Fruit fly (Drosophila melanogaster) whole organism, embryonic: ENCODE data around the gene CG12299.

Experiments used
- CG10147 ChIP-seq: fragments of 200-800 bp; sonication (Bioruptor generic); optimal IDR thresholded peaks from 2 replicates; lab custom pipeline; 2019; ENCODE audit warnings: missing biosample characterization, mild to moderate bottlenecking, missing genetic modification characterization, moderate library complexity
- CG1024 ChIP-seq: fragments of 200-800 bp; sonication (Bioruptor generic); IDR thresholded peaks from 2 replicates; pipeline ENCODE4 v1.3.6; 2022; ENCODE audit warnings: missing biosample characterization, missing genetic modification characterization
- CG10565 ChIP-seq: fragments of 200-800 bp; sonication (Bioruptor generic); optimal IDR thresholded peaks from 3 replicates; lab custom pipeline; 2016; ENCODE audit warnings: missing biosample characterization, mild to moderate bottlenecking, missing genetic modification characterization
- CG11398 ChIP-seq: fragments of 200-800 bp; sonication (Bioruptor generic); optimal IDR thresholded peaks from 2 replicates; lab custom pipeline; 2016; ENCODE audit warnings: missing biosample characterization, missing genetic modification characterization
- CG1602 ChIP-seq: fragments of 200-800 bp; sonication (Bioruptor generic); optimal IDR thresholded peaks from 3 replicates; lab custom pipeline; 2016; ENCODE audit warnings: missing biosample characterization, missing genetic modification characterization
- CG16779 ChIP-seq: fragments of 200-800 bp; sonication (Bioruptor generic); IDR thresholded peaks from 2 replicates; pipeline ENCODE4 v1.3.6; 2022; ENCODE audit warnings: missing biosample characterization, missing genetic modification characterization
- CG17186 ChIP-seq: fragments of 200-800 bp; sonication (Bioruptor generic); optimal IDR thresholded peaks from 3 replicates; lab custom pipeline; 2017; ENCODE audit warnings: missing biosample characterization, missing genetic modification reagents, missing genetic modification characterization
- CG17568 ChIP-seq: fragments of 200-800 bp; sonication (Bioruptor generic); optimal IDR thresholded peaks from 2 replicates; lab custom pipeline; 2018; ENCODE audit warnings: missing biosample characterization, mild to moderate bottlenecking, missing genetic modification characterization, moderate library complexity
- CG18262 ChIP-seq: fragments of 200-800 bp; optimal IDR thresholded peaks from 3 replicates; lab custom pipeline; 2019; ENCODE audit warnings: missing biosample characterization, mild to moderate bottlenecking, missing genetic modification characterization, moderate library complexity
- CG2199 ChIP-seq: fragments of 200-800 bp; sonication (Bioruptor generic); IDR thresholded peaks from 3 replicates; pipeline ENCODE4 v1.3.6; 2022; ENCODE audit warnings: missing biosample characterization, missing genetic modification characterization
- CG2202 ChIP-seq: fragments of 200-800 bp; sonication (Bioruptor generic); optimal IDR thresholded peaks from 2 replicates; lab custom pipeline; 2018; ENCODE audit warnings: missing biosample characterization, mild to moderate bottlenecking, missing genetic modification characterization
- CG30020 ChIP-seq: fragments of 200-800 bp; optimal IDR thresholded peaks from 2 replicates; lab custom pipeline; 2019; ENCODE audit warnings: missing biosample characterization, mild to moderate bottlenecking, missing genetic modification characterization, moderate library complexity
- CG43689 ChIP-seq: fragments of 200-800 bp; sonication (Bioruptor generic); IDR thresholded peaks from 2 replicates; pipeline ENCODE4 v1.3.6; 2022; ENCODE audit warnings: missing biosample characterization, missing genetic modification characterization
- CG4404 ChIP-seq: fragments of 200-800 bp; sonication (Bioruptor generic); IDR thresholded peaks from 2 replicates; pipeline ENCODE4 v1.3.6; 2022; ENCODE audit warnings: missing biosample characterization, missing genetic modification characterization
- CG6683 ChIP-seq: fragments of 200-800 bp; sonication (Bioruptor generic); optimal IDR thresholded peaks from 2 replicates; lab custom pipeline; 2017; ENCODE audit warnings: missing biosample characterization, mild to moderate bottlenecking, missing genetic modification characterization, missing genetic modification reagents
- CG7839 ChIP-seq: fragments of 200-800 bp; sonication (Bioruptor generic); optimal IDR thresholded peaks from 3 replicates; lab custom pipeline; 2018; ENCODE audit warnings: missing biosample characterization, mild to moderate bottlenecking, missing genetic modification characterization, moderate library complexity
- CG9609 ChIP-seq: fragments of 200-800 bp; sonication (Bioruptor generic); optimal IDR thresholded peaks from 3 replicates; lab custom pipeline; 2016; ENCODE audit warnings: missing biosample characterization, missing genetic modification characterization
- Chrac-16 ChIP-seq: fragments of 200-800 bp; sonication (Bioruptor generic); optimal IDR thresholded peaks from 3 replicates; lab custom pipeline; 2016; ENCODE audit warnings: missing biosample characterization, missing genetic modification characterization
- CkIIα-i1 ChIP-seq: fragments of 200-800 bp; sonication (Bioruptor generic); IDR thresholded peaks from 2 replicates; pipeline ENCODE4 v1.3.6; 2022; ENCODE audit warnings: missing biosample characterization, missing genetic modification characterization
- Deaf1 ChIP-seq: fragments of 200-800 bp; optimal IDR thresholded peaks from 3 replicates; lab custom pipeline; 2019; ENCODE audit warnings: missing biosample characterization, mild to moderate bottlenecking, missing genetic modification characterization, moderate library complexity
- Fer1 ChIP-seq: fragments of 200-800 bp; sonication (Bioruptor generic); optimal IDR thresholded peaks from 2 replicates; lab custom pipeline; 2017; ENCODE audit warnings: missing biosample characterization, mild to moderate bottlenecking, missing genetic modification characterization
- HHEX ChIP-seq: fragments of 200-800 bp; sonication (Bioruptor generic); optimal IDR thresholded peaks from 3 replicates; lab custom pipeline; 2017; ENCODE audit warnings: missing biosample characterization, mild to moderate bottlenecking, missing genetic modification characterization, missing genetic modification reagents
- Hr39 ChIP-seq: fragments of >200 bp; optimal IDR thresholded peaks from 2 replicates; lab custom pipeline; 2017
- MESR4 ChIP-seq: fragments of 200-800 bp; sonication (Bioruptor generic); optimal IDR thresholded peaks from 2 replicates; lab custom pipeline; 2018; ENCODE audit warnings: missing biosample characterization, mild to moderate bottlenecking, missing genetic modification characterization, moderate library complexity
- NK7.1 ChIP-seq: fragments of 200-800 bp; sonication (Bioruptor generic); optimal IDR thresholded peaks from 3 replicates; lab custom pipeline; 2016; ENCODE audit warnings: missing biosample characterization, missing genetic modification characterization
- Neu2 ChIP-seq: fragments of 200-800 bp; sonication (Bioruptor generic); optimal IDR thresholded peaks from 3 replicates; lab custom pipeline; 2016; ENCODE audit warnings: missing biosample characterization, missing genetic modification characterization, borderline replicate concordance
- Opbp ChIP-seq: fragments of 200-800 bp; sonication (Bioruptor generic); IDR thresholded peaks from 3 replicates; pipeline ENCODE4 v1.3.6; 2022; ENCODE audit warnings: missing biosample characterization, missing genetic modification characterization; ENCODE audit not compliant: partially characterized antibody
- Rfx ChIP-seq: fragments of 200-800 bp; sonication (Bioruptor generic); IDR thresholded peaks from 2 replicates; pipeline ENCODE4 v1.3.6; 2022; ENCODE audit warnings: missing biosample characterization, missing genetic modification characterization
- Sry-β ChIP-seq: fragments of 200-800 bp; sonication (Bioruptor generic); optimal IDR thresholded peaks from 2 replicates; lab custom pipeline; 2018; ENCODE audit warnings: missing biosample characterization, mild to moderate bottlenecking, missing genetic modification characterization, moderate library complexity
- TFAM ChIP-seq: fragments of 200-800 bp; sonication (Bioruptor generic); optimal IDR thresholded peaks from 2 replicates; lab custom pipeline; 2017; ENCODE audit warnings: missing biosample characterization, missing genetic modification characterization, inconsistent platforms
- bsh ChIP-seq, 2 experiments: fragments of 200-800 bp; sonication (Bioruptor generic); optimal IDR thresholded peaks; 2 replicates each; lab custom pipeline; 2017 to 2018; ENCODE audit warnings: mild to moderate bottlenecking in 2 of 2, missing biosample characterization in 2 of 2, missing genetic modification characterization in 2 of 2, moderate library complexity in 1 of 2
- dpn ChIP-seq, 2 experiments: fragments of 200-800 bp; sonication (Bioruptor generic); optimal IDR thresholded peaks; 3 replicates each; lab custom pipeline; 2016; ENCODE audit warnings: missing biosample characterization in 2 of 2, missing genetic modification characterization in 2 of 2
- dysf ChIP-seq: fragments of 200-800 bp; sonication (Bioruptor generic); IDR thresholded peaks from 3 replicates; pipeline ENCODE4 v1.3.6; 2022; ENCODE audit warnings: missing biosample characterization, missing genetic modification characterization
- esg ChIP-seq: fragments of 200-800 bp; sonication (Bioruptor generic); conservative IDR thresholded peaks from 2 replicates; pipeline ENCODE4 v1.3.6; 2022; ENCODE audit warnings: missing biosample characterization, missing genetic modification characterization
- hkb ChIP-seq, 2 experiments: fragments of 200-800 bp in 1 of 2; fragments of >200 bp in 1 of 2; sonication (Bioruptor generic) in 1 of 2; IDR thresholded peaks in 1 of 2; optimal IDR thresholded peaks in 1 of 2; 2 replicates each; pipeline versions ENCODE4 v1.3.6 to Lab custom; 2017 to 2022; ENCODE audit warnings: missing biosample characterization in 1 of 2, missing genetic modification characterization in 1 of 2
- kay ChIP-seq: fragments of 200-800 bp; sonication (Bioruptor generic); optimal IDR thresholded peaks from 2 replicates; lab custom pipeline; 2016; ENCODE audit warnings: missing biosample characterization, missing genetic modification characterization
- lola ChIP-seq, 3 experiments: fragments of >200 bp in 2 of 3; fragments of 200-800 bp in 1 of 3; sonication (Bioruptor generic) in 1 of 3; optimal IDR thresholded peaks; 2 replicates each; lab custom pipeline; 2017 to 2019; ENCODE audit warnings: missing biosample characterization in 3 of 3, missing genetic modification characterization in 3 of 3, mild to moderate bottlenecking in 1 of 3, moderate library complexity in 1 of 3
- mirr ChIP-seq: fragments of 200-800 bp; sonication (Bioruptor generic); optimal IDR thresholded peaks from 3 replicates; lab custom pipeline; 2018; ENCODE audit warnings: missing biosample characterization, mild to moderate bottlenecking, missing genetic modification characterization
- odd ChIP-seq: fragments of 200-800 bp; sonication (Bioruptor generic); optimal IDR thresholded peaks from 2 replicates; lab custom pipeline; 2017; ENCODE audit warnings: missing biosample characterization, mild to moderate bottlenecking, missing genetic modification characterization
- p53 ChIP-seq: fragments of 200-800 bp; sonication (Bioruptor generic); optimal IDR thresholded peaks from 2 replicates; lab custom pipeline; 2016; ENCODE audit warnings: missing biosample characterization, missing genetic modification characterization
- pb ChIP-seq: fragments of 200-800 bp; sonication (Bioruptor generic); optimal IDR thresholded peaks from 3 replicates; lab custom pipeline; 2016; ENCODE audit warnings: missing biosample characterization, missing genetic modification characterization
- ranshi ChIP-seq: fragments of 200-800 bp; sonication (Bioruptor generic); IDR thresholded peaks from 2 replicates; pipeline ENCODE4 v1.3.6; 2022; ENCODE audit warnings: missing biosample characterization, missing genetic modification characterization
- salm ChIP-seq: fragments of 200-800 bp; sonication (Bioruptor generic); optimal IDR thresholded peaks from 2 replicates; lab custom pipeline; 2018; ENCODE audit warnings: missing biosample characterization, mild to moderate bottlenecking, missing genetic modification characterization
- sim ChIP-seq: fragments of 200-800 bp; sonication (Bioruptor generic); IDR thresholded peaks from 2 replicates; pipeline ENCODE4 v1.3.6; 2022; ENCODE audit warnings: missing biosample characterization, missing genetic modification characterization
- sna ChIP-seq: fragments of 200-800 bp; sonication (Bioruptor generic); IDR thresholded peaks from 2 replicates; pipeline ENCODE4 v1.3.6; 2022; ENCODE audit warnings: missing biosample characterization, missing genetic modification characterization; ENCODE audit not compliant: partially characterized antibody
- sob ChIP-seq: fragments of 200-800 bp; sonication (Bioruptor generic); IDR thresholded peaks from 2 replicates; pipeline ENCODE4 v1.3.6; 2022; ENCODE audit warnings: missing biosample characterization, missing genetic modification characterization
- tap ChIP-seq: fragments of 200-800 bp; optimal IDR thresholded peaks from 3 replicates; lab custom pipeline; 2019; ENCODE audit warnings: missing biosample characterization, mild to moderate bottlenecking, missing genetic modification characterization, moderate library complexity
- trem ChIP-seq: fragments of 200-800 bp; optimal IDR thresholded peaks from 3 replicates; lab custom pipeline; 2019; ENCODE audit warnings: missing biosample characterization, mild to moderate bottlenecking, missing genetic modification characterization, moderate library complexity
- yki ChIP-seq: fragments of >200 bp; optimal IDR thresholded peaks from 3 replicates; lab custom pipeline; 2018
- z ChIP-seq: fragments of 200-800 bp; sonication (Bioruptor generic); IDR thresholded peaks from 3 replicates; pipeline ENCODE4 v1.3.6; 2022; ENCODE audit warnings: missing biosample characterization, missing genetic modification characterization

CG12299 gene

DNA sequence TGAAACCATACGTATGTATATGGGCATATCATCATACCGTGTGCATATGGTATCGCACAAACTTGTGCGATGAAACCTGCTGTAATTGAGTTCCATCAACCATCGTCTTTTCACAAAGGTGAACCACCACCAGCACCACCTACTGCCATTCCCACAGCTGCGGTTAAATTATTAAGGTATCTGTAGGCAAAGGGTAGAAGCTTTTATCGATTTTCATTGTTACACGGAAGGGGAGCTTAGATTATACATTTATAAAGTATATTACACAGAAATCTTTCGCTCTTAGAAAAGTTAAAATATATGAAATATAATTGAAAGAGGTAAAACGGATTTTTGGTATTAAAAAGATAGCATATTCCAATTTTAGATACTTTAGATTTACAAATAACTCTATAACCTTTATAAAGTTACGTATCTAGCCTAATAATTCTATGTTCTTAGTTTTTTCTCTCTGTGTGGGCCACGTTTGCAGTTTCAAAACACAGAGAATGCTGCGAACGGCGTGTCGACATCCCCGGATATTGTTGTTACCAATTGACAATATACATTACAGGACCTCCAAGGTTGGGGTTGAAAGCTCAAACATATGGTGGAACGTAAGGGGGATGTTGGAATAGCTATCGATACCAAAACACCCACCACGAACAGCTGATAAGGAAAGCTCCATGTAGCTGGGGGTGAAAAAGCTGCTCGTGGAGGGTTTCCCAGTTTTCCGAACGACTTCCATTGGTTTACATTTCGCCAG lies 23.4 kb downstream of the CG12299 start, which contains the start of gene CG6495 (continued):
- no peak for TF ChIP-seq sim (GFP tag; lab: Robert Waterston, UW)
- no peak for TF ChIP-seq z (GFP tag; lab: Robert Waterston, UW)
- peak; percentile 81 for TF ChIP-seq Fer1 (GFP tag; lab: Kevin White, UChicago)
- TF ChIP-seq dysf (GFP tag; lab: Robert Waterston, UW): peak; percentile 45; the same call in 2 of the 3 replicates
- TF ChIP-seq CG10565 (GFP tag; lab: Kevin White, UChicago): no peak
- no peak for TF ChIP-seq Hr39 (lab: Kevin White, UChicago)
- TF ChIP-seq salm (tag; lab: Kevin White, UChicago): peak; percentile 34
- peak; percentile 22 for TF ChIP-seq kay (GFP tag; lab: Kevin White, UChicago)
- no peak for TF ChIP-seq Opbp (GFP tag; lab: Robert Waterston, UW)
- TF ChIP-seq CG17568 (GFP tag; lab: Kevin White, UChicago): no peak
- TF ChIP-seq CkIIα-i1: no peak
- no peak for TF ChIP-seq hkb (optimal IDR thresholded peaks at IDR 0.05; lab: Kevin White, UChicago)
- peak; percentile 62 for TF ChIP-seq hkb (GFP tag; IDR thresholded peaks at IDR 0.05; lab: Robert Waterston, UW)
- no peak for TF ChIP-seq CG1024
- no peak for TF ChIP-seq odd (GFP tag; lab: Kevin White, UChicago)
- TF ChIP-seq pb (GFP tag; lab: Kevin White, UChicago): no peak
- no peak for TF ChIP-seq CG9609 (GFP tag; lab: Kevin White, UChicago)
- TF ChIP-seq tap (tag; lab: Kevin White, UChicago): peak; percentile 49
- peak; percentile 75 for TF ChIP-seq CG7839 (tag; lab: Kevin White, UChicago)
- no peak for TF ChIP-seq CG2199 (GFP tag; lab: Robert Waterston, UW)
- TF ChIP-seq CG10147: peak; percentile 24
- no peak for TF ChIP-seq CG4404 (GFP tag; lab: Robert Waterston, UW)
- peak; percentile 8 to 33 for TF ChIP-seq dpn (GFP tag; optimal IDR thresholded peaks at IDR 0.05; lab: Kevin White, UChicago)
- no peak for TF ChIP-seq Sry-β (GFP tag; lab: Kevin White, UChicago)
- TF ChIP-seq CG6683 (GFP tag; lab: Kevin White, UChicago): peak; percentile 45
- TF ChIP-seq CG16779 (GFP tag; lab: Robert Waterston, UW): no peak
- no peak for TF ChIP-seq CG30020 (tag; lab: Kevin White, UChicago)
- peak in 1 of 2 experiments; percentile 69 for TF ChIP-seq bsh (GFP tag; optimal IDR thresholded peaks at IDR 0.05; lab: Kevin White, UChicago)
- TF ChIP-seq CG2202 (tag; lab: Kevin White, UChicago): no peak
- TF ChIP-seq TFAM (GFP tag; lab: Kevin White, UChicago): no peak
- no peak for TF ChIP-seq NK7.1
- TF ChIP-seq sob (GFP tag; lab: Robert Waterston, UW): no peak
- TF ChIP-seq CG11398: no peak
- TF ChIP-seq CG18262: peak; percentile 61
- TF ChIP-seq trem (tag; lab: Kevin White, UChicago): peak; percentile 18
- TF ChIP-seq yki (lab: Kevin White, UChicago): no peak
- TF ChIP-seq esg: peak; percentile 26; the same call in 1 of the 2 replicates
- peak; percentile 2 for TF ChIP-seq Chrac-16 (GFP tag; lab: Kevin White, UChicago)
- TF ChIP-seq CG1602: no peak
- no peak for TF ChIP-seq mirr (GFP tag; lab: Kevin White, UChicago)
- peak in 1 of 3 experiments; percentile 18 for TF ChIP-seq lola (GFP tag; optimal IDR thresholded peaks at IDR 0.05; lab: Kevin White, UChicago)
- no peak for TF ChIP-seq p53 (GFP tag; lab: Kevin White, UChicago)
- TF ChIP-seq ranshi (GFP tag; lab: Robert Waterston, UW): peak; percentile 35; the same call in 1 of the 2 replicates
- TF ChIP-seq CG17186 (GFP tag; lab: Kevin White, UChicago): no peak
- TF ChIP-seq MESR4 (GFP tag; lab: Kevin White, UChicago): no peak
- peak; percentile 69 for TF ChIP-seq Deaf1
- peak; percentile 54 for TF ChIP-seq Rfx
- TF ChIP-seq Neu2 (GFP tag; lab: Kevin White, UChicago): no peak
- peak; percentile 30 for TF ChIP-seq HHEX (GFP tag; lab: Kevin White, UChicago)
- no peak for TF ChIP-seq sna
- no peak for TF ChIP-seq CG43689 (GFP tag; lab: Robert Waterston, UW)
